Worm (Caenorhabditis elegans) whole organism, L4 larva: ENCODE measurements around the gene nas-29.

Source experiments
- ama-1 ChIP-seq: fragments of 150-350 bp; optimal IDR thresholded peaks from 2 replicates; lab custom pipeline; 2014; ENCODE audit warnings: inconsistent platforms, mixed read lengths
- attf-4 ChIP-seq: sonication (generic microtip); optimal IDR thresholded peaks from 3 replicates; lab custom pipeline; 2017; ENCODE audit warnings: missing biosample characterization, missing genetic modification characterization
- ceh-82 ChIP-seq: sonication (generic microtip); optimal IDR thresholded peaks from 2 replicates; lab custom pipeline; 2017; ENCODE audit warnings: missing biosample characterization, missing genetic modification characterization
- ces-1 ChIP-seq: fragments of 150-350 bp; sonication (generic microtip); optimal IDR thresholded peaks from 4 replicates; lab custom pipeline; 2014; ENCODE audit warnings: missing biosample characterization, missing genetic modification reagents, missing genetic modification characterization
- fos-1 ChIP-seq: fragments of 150-350 bp; optimal IDR thresholded peaks from 2 replicates; lab custom pipeline; 2014; ENCODE audit warnings: missing biosample characterization, missing genetic modification characterization
- lin-13 ChIP-seq: fragments of 150-350 bp; optimal IDR thresholded peaks from 2 replicates; lab custom pipeline; 2014; ENCODE audit warnings: missing biosample characterization, missing genetic modification reagents, missing genetic modification characterization
- lir-3 ChIP-seq: sonication (generic microtip); optimal IDR thresholded peaks from 2 replicates; lab custom pipeline; 2016; ENCODE audit warnings: mild to moderate bottlenecking, missing genetic modification characterization, missing compliant biosample characterization
- mdl-1 ChIP-seq, 2 experiments: fragments of 150-350 bp in 1 of 2; sonication (generic microtip) in 1 of 2; optimal IDR thresholded peaks; 2 replicates each; lab custom pipeline; 2014 to 2017; ENCODE audit warnings: missing biosample characterization in 2 of 2, missing genetic modification characterization in 2 of 2
- nhr-10 ChIP-seq: fragments of 150-350 bp; optimal IDR thresholded peaks from 2 replicates; lab custom pipeline; 2014; ENCODE audit warnings: missing biosample characterization, missing genetic modification characterization
- nhr-77 ChIP-seq: fragments of 150-350 bp; optimal IDR thresholded peaks from 2 replicates; lab custom pipeline; 2014; ENCODE audit warnings: missing biosample characterization, missing genetic modification characterization
- zip-2 ChIP-seq: fragments of 150-350 bp; optimal IDR thresholded peaks from 2 replicates; lab custom pipeline; 2014; ENCODE audit warnings: missing biosample characterization, missing genetic modification characterization
- ztf-11 ChIP-seq: fragments of 150-350 bp; optimal IDR thresholded peaks from 2 replicates; lab custom pipeline; 2014; ENCODE audit warnings: missing biosample characterization, missing genetic modification characterization

- TF ChIP-seq fos-1 (tag; lab: Kevin White, UChicago): no peak
- TF ChIP-seq ztf-11: no peak
- TF ChIP-seq zip-2 (tag; lab: Kevin White, UChicago): no peak
- TF ChIP-seq nhr-10 (tag; lab: Kevin White, UChicago): no peak
- no peak for TF ChIP-seq ama-1 (lab: Kevin White, UChicago)
- no peak for TF ChIP-seq lin-13 (GFP tag; lab: Kevin White, UChicago)
- TF ChIP-seq nhr-77 (tag; lab: Kevin White, UChicago): no peak
- TF ChIP-seq lir-3 (tag; lab: Kevin White, UChicago): no peak
- TF ChIP-seq ceh-82: no peak
- TF ChIP-seq mdl-1 (tag; optimal IDR thresholded peaks at IDR 0.05; lab: Kevin White, UChicago): no peak
- no peak for TF ChIP-seq ces-1
- TF ChIP-seq attf-4 (tag; lab: Kevin White, UChicago): no peak
These were observed 5.5 kb downstream of the nas-29 start, which contains the start of gene F58A6.2 for ce11 chrII:5136296-5136767.
